Worm (Caenorhabditis elegans) whole organism, L4/young adult: ENCODE results near the gene set-31.

Source experiments
- W03F9.2 ChIP-seq: fragments of 150-350 bp; optimal IDR thresholded peaks from 2 replicates; lab custom pipeline; 2014; ENCODE audit warnings: missing biosample characterization, missing genetic modification characterization
- dao-5 ChIP-seq: sonication (generic microtip); optimal IDR thresholded peaks from 2 replicates; lab custom pipeline; 2016; ENCODE audit warnings: missing genotype, missing genetic modification characterization, moderate library complexity, missing compliant biosample characterization
- him-1 ChIP-seq: sonication (generic microtip); optimal IDR thresholded peaks from 2 replicates; lab custom pipeline; 2016; ENCODE audit warnings: missing genotype, missing genetic modification reagents, missing genetic modification characterization, missing compliant biosample characterization

The set-31 gene

ce11 chrV:14417735-14418134 lies at the start of gene set-31, which contains the start of gene nxf-2:
Gene set-31 (plus strand): TSS chrV:14417903.
Gene nxf-2 (minus strand): TSS chrV:14417835.
- TF ChIP-seq him-1 (tag; lab: Kevin White, UChicago) (no peak), W03F9.2 (no peak), dao-5 (tag; lab: Kevin White, UChicago) (no peak)

ce11 chrV:14368272-14369052 lies 49.2 kb upstream of the set-31 start:
- TF ChIP-seq W03F9.2 (peak; percentile 14), him-1 (tag; lab: Kevin White, UChicago) (peak; percentile 22), dao-5 (tag; lab: Kevin White, UChicago) (no peak)

ce11 chrV:14369412-14369811 lies 48.3 kb upstream of the set-31 start:
- TF ChIP-seq W03F9.2 (no peak), dao-5 (tag; lab: Kevin White, UChicago) (no peak), him-1 (tag; lab: Kevin White, UChicago) (no peak)

- TF ChIP-seq dao-5 (tag; lab: Kevin White, UChicago) (no peak), W03F9.2 (no peak), him-1 (tag; lab: Kevin White, UChicago) (no peak)
Observed at ce11 chrV:14372774-14373173, 44.9 kb upstream of the set-31 start, which contains the start of gene unc-39. Gene unc-39 (plus strand): TSS chrV:14373074.

- TF ChIP-seq W03F9.2 (no peak), him-1 (tag; lab: Kevin White, UChicago) (no peak), dao-5 (tag; lab: Kevin White, UChicago) (no peak)
Observed at ce11 chrV:14378052-14378451, 39.7 kb upstream of the set-31 start.

- TF ChIP-seq dao-5 (tag; lab: Kevin White, UChicago) (no peak), W03F9.2 (no peak), him-1 (tag; lab: Kevin White, UChicago) (no peak)
Observed at ce11 chrV:14378986-14379385, 38.7 kb upstream of the set-31 start, which contains the start of gene npr-43. Gene npr-43 (minus strand): TSS chrV:14379086.

- TF ChIP-seq dao-5 (tag; lab: Kevin White, UChicago) (no peak), W03F9.2 (no peak), him-1 (tag; lab: Kevin White, UChicago) (no peak)
Observed at ce11 chrV:14380242-14380641, 37.5 kb upstream of the set-31 start.

ce11 chrV:14391830-14392229 lies 25.9 kb upstream of the set-31 start, which contains the start of gene C15H11.10:
Gene C15H11.10 (plus strand): TSS chrV:14392130.
- TF ChIP-seq W03F9.2, result no peak
- no peak for TF ChIP-seq him-1 (tag; lab: Kevin White, UChicago)
- no peak for TF ChIP-seq dao-5 (tag; lab: Kevin White, UChicago)

ce11 chrV:14393504-14393903 lies 24.2 kb upstream of the set-31 start, which contains the start of gene C15H11.1:
Gene C15H11.1 (plus strand): TSS chrV:14393804.
- TF ChIP-seq dao-5 (tag; lab: Kevin White, UChicago) (no peak), him-1 (tag; lab: Kevin White, UChicago) (no peak), W03F9.2 (no peak)

ce11 chrV:14394743-14395142 lies 23.0 kb upstream of the set-31 start, which contains the start of gene C15H11.13:
Gene C15H11.13 (plus strand): TSS chrV:14395043.
- TF ChIP-seq dao-5 (tag; lab: Kevin White, UChicago) (no peak), W03F9.2 (no peak), him-1 (tag; lab: Kevin White, UChicago) (no peak)

ce11 chrV:14396123-14396669 lies 21.5 kb upstream of the set-31 start:
- TF ChIP-seq him-1 (tag; lab: Kevin White, UChicago), result no peak
- TF ChIP-seq dao-5 (tag; lab: Kevin White, UChicago), result no peak
- TF ChIP-seq W03F9.2, result no peak

ce11 chrV:14405647-14406046 lies 12.1 kb upstream of the set-31 start:
- TF ChIP-seq him-1 (tag; lab: Kevin White, UChicago) (no peak), W03F9.2 (no peak), dao-5 (tag; lab: Kevin White, UChicago) (no peak)

- no peak for TF ChIP-seq dao-5 (tag; lab: Kevin White, UChicago)
Observed at ce11 chrV:14408774-14409173, 8.9 kb upstream of the set-31 start, which contains the start of gene gnrr-2. Gene gnrr-2 (plus strand): TSS chrV:14409074.

ce11 chrV:14409905-14410304 lies 7.8 kb upstream of the set-31 start:
- TF ChIP-seq W03F9.2 (no peak), dao-5 (tag; lab: Kevin White, UChicago) (no peak), him-1 (tag; lab: Kevin White, UChicago) (no peak)
